Worm (Caenorhabditis elegans) whole organism, young adult: ENCODE results near the gene F46G10.4.

Experiments
- D2030.7 ChIP-seq: fragments of 200-800 bp; sonication (Bioruptor generic); IDR thresholded peaks from 2 replicates; pipeline ENCODE4 v1.3.6; 2022; ENCODE audit warnings: missing genetic modification reagents, missing genetic modification characterization, missing compliant biosample characterization
- F22D6.2 ChIP-seq: sonication (generic microtip); optimal IDR thresholded peaks from 2 replicates; lab custom pipeline; 2016; ENCODE audit warnings: mild to moderate bottlenecking, missing genetic modification characterization, missing compliant biosample characterization
- F49E8.2 ChIP-seq: sonication (generic microtip); optimal IDR thresholded peaks from 3 replicates; lab custom pipeline; 2017; ENCODE audit warnings: missing genetic modification characterization, mild to moderate bottlenecking, missing compliant biosample characterization, antibody characterized with exemption, moderate library complexity; ENCODE audit not compliant: insufficient read depth
- F55B11.4 ChIP-seq: sonication (generic microtip); optimal IDR thresholded peaks from 2 replicates; lab custom pipeline; 2016; ENCODE audit warnings: missing compliant biosample characterization, missing genetic modification characterization, borderline replicate concordance; ENCODE audit not compliant: insufficient read depth
- Y53F4B.3 ChIP-seq: fragments of 200-800 bp; sonication (Bioruptor generic); IDR thresholded peaks from 2 replicates; pipeline ENCODE4 v1.3.6; 2022; ENCODE audit warnings: missing genetic modification reagents, missing genetic modification characterization, missing compliant biosample characterization
- Y53G8AR.9 ChIP-seq: fragments of 200-800 bp; sonication (Bioruptor generic); conservative IDR thresholded peaks from 2 replicates; pipeline ENCODE4 v1.3.6; 2022; ENCODE audit warnings: missing genetic modification reagents, missing genetic modification characterization, missing compliant biosample characterization
- Y56A3A.18 ChIP-seq: fragments of 200-800 bp; sonication (Bioruptor generic); IDR thresholded peaks from 2 replicates; pipeline ENCODE4 v1.3.6; 2022; ENCODE audit warnings: missing genetic modification reagents, missing genetic modification characterization, missing compliant biosample characterization
- Y79H2A.3 ChIP-seq: fragments of 200-800 bp; sonication (Bioruptor generic); conservative IDR thresholded peaks from 2 replicates; pipeline ENCODE4 v1.3.6; 2022; ENCODE audit warnings: missing genetic modification reagents, missing genetic modification characterization, missing compliant biosample characterization
- ZK185.1 ChIP-seq: sonication (generic microtip); optimal IDR thresholded peaks from 2 replicates; lab custom pipeline; 2016; ENCODE audit warnings: mild to moderate bottlenecking, missing genetic modification characterization, missing compliant biosample characterization; ENCODE audit not compliant: poor library complexity, severe bottlenecking
- ama-1 ChIP-seq, 3 experiments: fragments of 150-350 bp in 1 of 3; sonication (generic microtip) in 2 of 3; optimal IDR thresholded peaks; 2 replicates each; lab custom pipeline; 2014 to 2018; ENCODE audit warnings: missing biosample characterization in 2 of 3, missing genetic modification characterization in 2 of 3, missing genetic modification reagents in 2 of 3
- aptf-2 ChIP-seq: fragments of 200-800 bp; sonication (Bioruptor generic); conservative IDR thresholded peaks from 2 replicates; pipeline ENCODE4 v1.3.6; 2022; ENCODE audit warnings: missing genetic modification reagents, missing genetic modification characterization, missing compliant biosample characterization
- athp-1 ChIP-seq: sonication (generic microtip); optimal IDR thresholded peaks from 2 replicates; lab custom pipeline; 2017; ENCODE audit warnings: mild to moderate bottlenecking, missing genetic modification characterization, missing compliant biosample characterization
- attf-6 ChIP-seq: fragments of 200-800 bp; sonication (Bioruptor generic); IDR thresholded peaks from 2 replicates; pipeline ENCODE4 v1.3.6; 2022; ENCODE audit warnings: missing genetic modification reagents, missing genetic modification characterization, missing compliant biosample characterization
- cebp-1 ChIP-seq, 2 experiments: fragments of 200-800 bp in 1 of 2; sonication (Bioruptor generic) in 1 of 2; sonication (generic microtip) in 1 of 2; IDR thresholded peaks in 1 of 2; optimal IDR thresholded peaks in 1 of 2; 2 replicates each; pipeline versions ENCODE4 v1.3.6 to Lab custom; 2017 to 2022; ENCODE audit warnings: missing compliant biosample characterization in 2 of 2, missing genetic modification characterization in 2 of 2, mild to moderate bottlenecking in 1 of 2, missing genetic modification reagents in 1 of 2, moderate library complexity in 1 of 2
- ceh-27 ChIP-seq: fragments of 200-800 bp; sonication (Bioruptor generic); optimal IDR thresholded peaks from 2 replicates; lab custom pipeline; 2018; ENCODE audit warnings: mild to moderate bottlenecking, missing genetic modification characterization, moderate library complexity, missing compliant biosample characterization
- dox-1 ChIP-seq: fragments of 200-800 bp; sonication (Bioruptor generic); IDR thresholded peaks from 2 replicates; pipeline ENCODE4 v1.3.6; 2022; ENCODE audit warnings: missing genetic modification reagents, missing genetic modification characterization, missing compliant biosample characterization
- dpl-1 ChIP-seq: fragments of 150-350 bp; optimal IDR thresholded peaks from 2 replicates; lab custom pipeline; 2014; ENCODE audit warnings: missing biosample characterization, missing genetic modification reagents, missing genetic modification characterization
- him-1 ChIP-seq: sonication (generic microtip); optimal IDR thresholded peaks from 2 replicates; lab custom pipeline; 2016; ENCODE audit warnings: missing genotype, missing genetic modification reagents, missing genetic modification characterization, missing compliant biosample characterization
- hmg-1.2 ChIP-seq: fragments of 200-800 bp; sonication (Bioruptor generic); IDR thresholded peaks from 2 replicates; pipeline ENCODE4 v1.3.6; 2022; ENCODE audit warnings: missing genetic modification reagents, missing genetic modification characterization, missing compliant biosample characterization
- hrde-1 ChIP-seq: sonication (generic microtip); optimal IDR thresholded peaks from 2 replicates; lab custom pipeline; 2016; ENCODE audit warnings: missing genetic modification characterization, mild to moderate bottlenecking, missing compliant biosample characterization, moderate library complexity, missing genotype, missing genetic modification reagents, borderline replicate concordance
- lag-1 ChIP-seq: fragments of 200-800 bp; sonication (Bioruptor generic); IDR thresholded peaks from 2 replicates; pipeline ENCODE4 v1.3.6; 2022; ENCODE audit warnings: missing genetic modification reagents, missing genetic modification characterization, missing compliant biosample characterization
- lin-26 ChIP-seq: fragments of 200-800 bp; sonication (Bioruptor generic); IDR thresholded peaks from 2 replicates; pipeline ENCODE4 v1.3.6; 2022; ENCODE audit warnings: missing genetic modification reagents, missing genetic modification characterization, missing compliant biosample characterization
- lin-54 ChIP-seq: fragments of 200-800 bp; sonication (Bioruptor generic); optimal IDR thresholded peaks from 2 replicates; lab custom pipeline; 2018; ENCODE audit warnings: mild to moderate bottlenecking, missing genetic modification characterization, missing compliant biosample characterization
- madf-6 ChIP-seq: fragments of 200-800 bp; sonication (Bioruptor generic); IDR thresholded peaks from 2 replicates; pipeline ENCODE4 v1.3.6; 2022; ENCODE audit warnings: missing genetic modification reagents, missing genetic modification characterization, missing compliant biosample characterization
- nfya-2 ChIP-seq: fragments of 200-800 bp; sonication (Bioruptor generic); IDR thresholded peaks from 2 replicates; pipeline ENCODE4 v1.3.6; 2022; ENCODE audit warnings: missing genetic modification reagents, missing genetic modification characterization, missing compliant biosample characterization
- nhr-120 ChIP-seq: fragments of 200-800 bp; sonication (Bioruptor generic); IDR thresholded peaks from 2 replicates; pipeline ENCODE4 v1.3.6; 2022; ENCODE audit warnings: missing genetic modification characterization, missing compliant biosample characterization
- nhr-80 ChIP-seq: sonication (generic microtip); optimal IDR thresholded peaks from 2 replicates; lab custom pipeline; 2016; ENCODE audit warnings: missing genetic modification characterization, missing compliant biosample characterization
- nhr-90 ChIP-seq: sonication (generic microtip); optimal IDR thresholded peaks from 2 replicates; lab custom pipeline; 2016; ENCODE audit warnings: missing genotype, mild to moderate bottlenecking, missing genetic modification characterization, missing compliant biosample characterization
- pbrm-1 ChIP-seq: fragments of 200-800 bp; sonication (Bioruptor generic); IDR thresholded peaks from 2 replicates; pipeline ENCODE4 v1.3.6; 2022; ENCODE audit warnings: missing genetic modification reagents, missing genetic modification characterization, missing compliant biosample characterization
- rcor-1 ChIP-seq: fragments of 200-800 bp; sonication (Bioruptor generic); IDR thresholded peaks from 2 replicates; pipeline ENCODE4 v1.3.6; 2022; ENCODE audit warnings: missing genetic modification reagents, missing genetic modification characterization, missing compliant biosample characterization
- rpc-1 ChIP-seq, 2 experiments: fragments of 150-350 bp in 1 of 2; sonication (generic microtip) in 1 of 2; optimal IDR thresholded peaks; 2 replicates each; lab custom pipeline; 2014 to 2018; ENCODE audit warnings: missing biosample characterization in 1 of 2, missing genetic modification characterization in 1 of 2, missing genetic modification reagents in 1 of 2, missing genotype in 1 of 2
- sdz-38 ChIP-seq: sonication (generic microtip); optimal IDR thresholded peaks from 2 replicates; lab custom pipeline; 2016; ENCODE audit warnings: missing genotype, missing genetic modification characterization, missing compliant biosample characterization
- snpc-1.3 ChIP-seq: sonication (generic microtip); optimal IDR thresholded peaks from 2 replicates; lab custom pipeline; 2017; ENCODE audit warnings: missing genetic modification characterization, mild to moderate bottlenecking, missing compliant biosample characterization, antibody characterized with exemption, moderate library complexity, missing genotype, missing genetic modification reagents; ENCODE audit not compliant: insufficient read depth
- snpc-3.4 ChIP-seq: sonication (generic microtip); optimal IDR thresholded peaks from 2 replicates; lab custom pipeline; 2017; ENCODE audit warnings: missing genetic modification characterization, mild to moderate bottlenecking, missing compliant biosample characterization, antibody characterized with exemption, moderate library complexity, missing genotype, missing genetic modification reagents
- snpc-4 ChIP-seq, 5 experiments: fragments of 150-350 bp in 1 of 5; sonication (generic microtip) in 4 of 5; optimal IDR thresholded peaks; 2 replicates each; lab custom pipeline; 2014 to 2018; ENCODE audit warnings: missing genetic modification characterization in 5 of 5, missing biosample characterization in 3 of 5, antibody characterized with exemption in 2 of 5, mild to moderate bottlenecking in 2 of 5, missing compliant biosample characterization in 2 of 5, missing genotype in 2 of 5, moderate library complexity in 2 of 5, missing genetic modification reagents in 1 of 5
- somi-1 ChIP-seq: fragments of 200-800 bp; sonication (Bioruptor generic); optimal IDR thresholded peaks from 2 replicates; lab custom pipeline; 2018; ENCODE audit warnings: mild to moderate bottlenecking, missing genetic modification characterization, missing compliant biosample characterization
- tbp1 ChIP-seq: fragments of 200-800 bp; sonication (Bioruptor generic); optimal IDR thresholded peaks from 2 replicates; lab custom pipeline; 2018; ENCODE audit warnings: mild to moderate bottlenecking, missing genetic modification characterization, missing compliant biosample characterization
- ztf-18 ChIP-seq: sonication (generic microtip); optimal IDR thresholded peaks from 2 replicates; lab custom pipeline; 2016; ENCODE audit warnings: missing genotype, mild to moderate bottlenecking, missing genetic modification characterization, missing compliant biosample characterization
- ztf-25 ChIP-seq: fragments of 200-800 bp; sonication (Bioruptor generic); IDR thresholded peaks from 2 replicates; pipeline ENCODE4 v1.3.6; 2022; ENCODE audit warnings: missing genetic modification reagents, missing genetic modification characterization, missing compliant biosample characterization
- ztf-26 ChIP-seq: sonication (generic microtip); optimal IDR thresholded peaks from 2 replicates; lab custom pipeline; 2017; ENCODE audit warnings: missing genetic modification characterization, missing compliant biosample characterization
- ztf-3 ChIP-seq: fragments of 200-800 bp; sonication (Bioruptor generic); optimal IDR thresholded peaks from 2 replicates; lab custom pipeline; 2018; ENCODE audit warnings: mild to moderate bottlenecking, missing genetic modification characterization, missing compliant biosample characterization

The F46G10.4 gene

DNA sequence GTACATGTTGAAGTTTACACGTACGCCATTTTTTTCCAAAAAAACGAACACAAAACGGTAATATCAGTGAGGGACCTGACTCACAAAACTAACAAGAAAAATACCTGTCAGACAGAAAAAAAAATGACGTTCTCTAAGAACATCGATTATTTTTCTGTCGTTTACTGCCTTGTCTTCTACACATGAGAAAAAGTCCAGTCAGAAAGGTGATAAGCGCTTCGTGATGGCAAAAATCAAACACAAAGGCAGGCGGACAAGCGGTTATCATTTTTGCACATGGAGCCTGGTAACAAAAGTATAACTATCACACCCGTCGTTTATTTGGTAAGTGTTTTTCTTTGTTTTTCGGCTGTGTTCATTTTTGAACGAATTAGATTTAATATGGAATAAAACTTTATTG lies at the start of gene F46G10.4:
F46G10.4 (plus strand) TSS at position 212 of the 400 bp plus-strand sequence.
- TF ChIP-seq lin-54 (GFP tag; lab: Kevin White, UChicago) (no peak), nhr-80 (tag; lab: Kevin White, UChicago) (peak; percentile 91)

DNA sequence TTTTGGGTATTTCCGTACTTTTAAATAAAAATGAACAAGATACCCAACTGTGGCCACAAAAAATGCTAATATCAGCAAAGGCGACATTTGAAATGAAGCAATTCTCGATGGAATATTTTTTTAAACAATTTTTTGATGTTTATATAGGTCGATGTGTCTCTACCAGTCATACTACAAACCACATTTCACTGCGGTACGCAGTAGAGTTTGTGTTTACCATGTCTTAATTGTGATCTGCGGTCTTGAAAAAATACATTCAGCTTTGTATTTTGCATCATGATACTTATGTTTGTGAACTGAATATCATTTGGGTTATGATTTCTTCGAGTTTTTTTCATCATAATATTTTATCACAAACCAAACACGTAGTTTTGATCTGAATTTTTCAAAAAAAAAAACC lies 49.8 kb upstream of the F46G10.4 start, which contains the start of gene cyp-14A4:
cyp-14A4 (minus strand) TSS at position 107 of the 400 bp plus-strand sequence.
- TF ChIP-seq rcor-1 (GFP tag; lab: Robert Waterston, UW) (no peak), F22D6.2 (tag; lab: Kevin White, UChicago) (no peak), sdz-38 (tag; lab: Kevin White, UChicago) (no peak), ceh-27 (GFP tag; lab: Kevin White, UChicago) (no peak), F49E8.2 (tag; lab: Kevin White, UChicago) (no peak), F55B11.4 (no peak), ztf-26 (tag; lab: Kevin White, UChicago) (no peak), dpl-1 (GFP tag; lab: Kevin White, UChicago) (no peak), hmg-1.2 (GFP tag; lab: Robert Waterston, UW) (no peak)
- TF ChIP-seq, all 124 proteins: peak for 0

DNA sequence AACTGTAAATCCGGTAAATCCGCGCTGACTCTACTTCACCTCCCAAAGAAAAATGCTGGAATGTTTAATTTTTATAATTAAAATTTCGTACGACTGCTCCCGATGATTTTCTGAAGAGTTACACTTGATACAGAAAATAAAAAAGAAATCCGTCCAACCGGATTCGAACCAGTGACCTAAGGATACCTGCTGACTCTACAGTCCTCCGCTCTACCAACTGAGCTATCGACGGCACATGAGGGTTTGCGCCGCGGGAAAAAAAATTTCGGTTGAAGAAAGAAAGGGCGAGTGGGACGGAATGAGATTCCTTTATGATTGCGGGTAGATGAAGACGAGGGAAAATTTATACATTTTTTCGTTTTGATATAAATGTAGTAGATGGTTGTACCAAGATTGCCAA lies 49.2 kb upstream of the F46G10.4 start:
- TF ChIP-seq nhr-120 (GFP tag; lab: Robert Waterston, UW) (0 out of 2 replicates have a peak, but pooled peaks have one; percentile 50), nhr-80 (tag; lab: Kevin White, UChicago) (no peak), cebp-1 (GFP tag; IDR thresholded peaks at IDR 0.05; lab: Robert Waterston, UW) (peak; percentile 26; the same call in 1 of the 2 replicates), cebp-1 (tag; optimal IDR thresholded peaks at IDR 0.05; lab: Kevin White, UChicago) (no peak), Y79H2A.3 (no peak), snpc-3.4 (tag; lab: Kevin White, UChicago) (peak; percentile 50), him-1 (peak; percentile 65), lin-26 (GFP tag; lab: Robert Waterston, UW) (peak; percentile 87), nfya-2 (no peak), ztf-26 (tag; lab: Kevin White, UChicago) (no peak), rpc-1 (optimal IDR thresholded peaks at IDR 0.05; lab: Kevin White, UChicago) (peak; percentile 75), rpc-1 (tag; optimal IDR thresholded peaks at IDR 0.05; lab: Kevin White, UChicago) (peak; percentile 90), ztf-18 (tag; lab: Kevin White, UChicago) (peak; percentile 40), madf-6 (GFP tag; lab: Robert Waterston, UW) (peak; percentile 19; the same call in 1 of the 2 replicates), Y53F4B.3 (GFP tag; lab: Robert Waterston, UW) (no peak), lag-1 (GFP tag; lab: Robert Waterston, UW) (no peak), dox-1 (GFP tag; lab: Robert Waterston, UW) (peak; percentile 40; the same call in 1 of the 2 replicates), ztf-3 (GFP tag; lab: Kevin White, UChicago) (no peak), snpc-1.3 (tag; lab: Kevin White, UChicago) (peak; percentile 45), hmg-1.2 (GFP tag; lab: Robert Waterston, UW) (peak; percentile 44; the same call in 1 of the 2 replicates), Y56A3A.18 (GFP tag; lab: Robert Waterston, UW) (0 out of 2 replicates have a peak, but pooled peaks have one; percentile 35), aptf-2 (GFP tag; lab: Robert Waterston, UW) (no peak), hrde-1 (tag; lab: Kevin White, UChicago) (peak; percentile 3), attf-6 (GFP tag; lab: Robert Waterston, UW) (peak; percentile 65), somi-1 (no peak), tbp1 (peak; percentile 87), D2030.7 (peak; percentile 65), nhr-90 (peak; percentile 65), athp-1 (tag; lab: Kevin White, UChicago) (no peak), ZK185.1 (peak; percentile 22), ztf-25 (GFP tag; lab: Robert Waterston, UW) (0 out of 2 replicates have a peak, but pooled peaks have one; percentile 73), ama-1 (optimal IDR thresholded peaks at IDR 0.05; lab: Kevin White, UChicago) (no peak), ama-1 (GFP tag; optimal IDR thresholded peaks at IDR 0.05; lab: Kevin White, UChicago) (peak in 1 of 2 experiments; percentile 14), pbrm-1 (peak; percentile 62; the same call in 1 of the 2 replicates), snpc-4 (GFP tag; optimal IDR thresholded peaks at IDR 0.05; lab: Kevin White, UChicago) (peak; percentile 42), snpc-4 (tag; optimal IDR thresholded peaks at IDR 0.05; lab: Kevin White, UChicago) (peak in 2 of 4 experiments; percentile 35 to 58), Y53G8AR.9 (GFP tag; lab: Robert Waterston, UW) (no peak)
